Fruit fly (Drosophila melanogaster): Measurements from ENCODE around the gene CG17193.
A peak's percentile ranks its signal among the peaks of the same experiment; 100 is the strongest.

CG17193 gene

dm6 chr3R:20058960-20059359 lies 3.1 kb upstream of the CG17193 start (continued):
- TF ChIP-seq Myb (GFP tag; optimal IDR thresholded peaks at IDR 0.05) = no peak
- TF ChIP-seq Hand (GFP tag; optimal IDR thresholded peaks at IDR 0.05) = no peak
- TF ChIP-seq CG14860 (GFP tag; IDR thresholded peaks at IDR 0.05; ENCODE audit: partially characterized antibody) = peak; percentile 15; the same call in 1 of the 3 replicates
- TF ChIP-seq CG14965 (GFP tag; optimal IDR thresholded peaks at IDR 0.05; ENCODE audit: borderline replicate concordance) = no peak
- no peak for TF ChIP-seq wor (GFP tag; IDR thresholded peaks at IDR 0.05)
- TF ChIP-seq stc (GFP tag; IDR thresholded peaks at IDR 0.05) = no peak
- TF ChIP-seq az2 (GFP tag; optimal IDR thresholded peaks at IDR 0.05) = no peak
- no peak for TF ChIP-seq btn (GFP tag; optimal IDR thresholded peaks at IDR 0.05)
- TF ChIP-seq chif (GFP tag; optimal IDR thresholded peaks at IDR 0.05) = no peak
- TF ChIP-seq sd (tag; optimal IDR thresholded peaks at IDR 0.05) = no peak
- no peak for TF ChIP-seq CG7839 (tag; optimal IDR thresholded peaks at IDR 0.05)
- TF ChIP-seq luna (GFP tag; optimal IDR thresholded peaks at IDR 0.05) = no peak
- no peak for TF ChIP-seq D19A (tag; optimal IDR thresholded peaks at IDR 0.05)
- TF ChIP-seq CG34376 (GFP tag; optimal IDR thresholded peaks at IDR 0.05) = no peak
- no peak for TF ChIP-seq slp2 (GFP tag; optimal IDR thresholded peaks at IDR 0.05)
- no peak for TF ChIP-seq CG14667 (GFP tag; IDR thresholded peaks at IDR 0.05)
- no peak for TF ChIP-seq B-H2 (GFP tag; optimal IDR thresholded peaks at IDR 0.05)
- TF ChIP-seq CG11456 (GFP tag; IDR thresholded peaks at IDR 0.05) = no peak; the same call in 2 of the 3 replicates
- no peak for TF ChIP-seq CG12155 (GFP tag; optimal IDR thresholded peaks at IDR 0.05)
- TF ChIP-seq CG9727 (GFP tag; optimal IDR thresholded peaks at IDR 0.05) = no peak
- no peak for TF ChIP-seq CG17361 (GFP tag; IDR thresholded peaks at IDR 0.05)
- no peak for TF ChIP-seq MTF-1 (GFP tag; optimal IDR thresholded peaks at IDR 0.05; ENCODE audit: borderline replicate concordance)
- TF ChIP-seq CG9609 (GFP tag; optimal IDR thresholded peaks at IDR 0.05) = no peak
- TF ChIP-seq Hey (tag; optimal IDR thresholded peaks at IDR 0.05) = no peak
- TF ChIP-seq CG12391 (tag; optimal IDR thresholded peaks at IDR 0.05) = no peak
- no peak for TF ChIP-seq CG34224 (GFP tag; IDR thresholded peaks at IDR 0.05; ENCODE audit: partially characterized antibody)
- TF ChIP-seq CG18011 (GFP tag; optimal IDR thresholded peaks at IDR 0.05) = no peak
- no peak for TF ChIP-seq vnd (GFP tag; IDR thresholded peaks at IDR 0.05; ENCODE audit: partially characterized antibody)
- no peak for TF ChIP-seq CG30403 (GFP tag; optimal IDR thresholded peaks at IDR 0.05)
- TF ChIP-seq CG5953 (GFP tag; IDR thresholded peaks at IDR 0.05) = no peak
- TF ChIP-seq ash1 (GFP tag; optimal IDR thresholded peaks at IDR 0.05) = no peak
- peak; percentile 38; the same call in 1 of the 2 replicates for TF ChIP-seq Rfx (GFP tag; IDR thresholded peaks at IDR 0.05)
- TF ChIP-seq CG17359 (tag; optimal IDR thresholded peaks at IDR 0.05) = no peak
- no peak for TF ChIP-seq cas (GFP tag; IDR thresholded peaks at IDR 0.05)
- no peak for TF ChIP-seq fd102C (GFP tag; optimal IDR thresholded peaks at IDR 0.05)
- no peak for TF ChIP-seq Scr (GFP tag; IDR thresholded peaks at IDR 0.05; ENCODE audit: partially characterized antibody)
- no peak for TF ChIP-seq h (optimal IDR thresholded peaks at IDR 0.05)
- no peak for TF ChIP-seq Blimp-1 (GFP tag; optimal IDR thresholded peaks at IDR 0.05)
- TF ChIP-seq CG8944 (GFP tag; optimal IDR thresholded peaks at IDR 0.05) = no peak
- no peak for TF ChIP-seq seq (GFP tag; IDR thresholded peaks at IDR 0.05)
- no peak for TF ChIP-seq Asciz (GFP tag; optimal IDR thresholded peaks at IDR 0.05)
- TF ChIP-seq CG8359 (GFP tag; optimal IDR thresholded peaks at IDR 0.05; ENCODE audit: borderline replicate concordance) = no peak
- peak; percentile 38 for TF ChIP-seq sens (GFP tag)
- no peak for TF ChIP-seq bowl (GFP tag; IDR thresholded peaks at IDR 0.05)
- no peak for TF ChIP-seq CG15479 (GFP tag; optimal IDR thresholded peaks at IDR 0.05)
- no peak for TF ChIP-seq CG12769 (tag; optimal IDR thresholded peaks at IDR 0.05)
- no peak for TF ChIP-seq ewg (GFP tag; optimal IDR thresholded peaks at IDR 0.05)
- TF ChIP-seq CG11093 (GFP tag; IDR thresholded peaks at IDR 0.05) = no peak
- TF ChIP-seq Neu2 (GFP tag; optimal IDR thresholded peaks at IDR 0.05; ENCODE audit: borderline replicate concordance) = no peak
- no peak for TF ChIP-seq CG2116 (GFP tag; optimal IDR thresholded peaks at IDR 0.05)
- TF ChIP-seq CG10267 (tag; optimal IDR thresholded peaks at IDR 0.05) = no peak

Measured in whole organism, embryonic.